Fruit fly (Drosophila melanogaster) whole organism, embryonic: ENCODE data around the gene Nos.

Source experiments
- Asciz ChIP-seq: fragments of 200-800 bp; sonication (Bioruptor generic); optimal IDR thresholded peaks from 2 replicates; lab custom pipeline; 2017; ENCODE audit warnings: missing biosample characterization, mild to moderate bottlenecking, missing genetic modification characterization, missing genetic modification reagents
- CG14441 ChIP-seq: fragments of 200-800 bp; sonication (Bioruptor generic); IDR thresholded peaks from 2 replicates; pipeline ENCODE4 v1.3.6; 2022; ENCODE audit warnings: missing biosample characterization, missing genetic modification characterization
- CG15514 ChIP-seq: fragments of 200-800 bp; sonication (Bioruptor generic); optimal IDR thresholded peaks from 3 replicates; lab custom pipeline; 2017; ENCODE audit warnings: missing biosample characterization, missing genetic modification characterization, mild to moderate bottlenecking, moderate library complexity, missing genetic modification reagents
- CG1832 ChIP-seq: fragments of 200-800 bp; sonication (Bioruptor generic); optimal IDR thresholded peaks from 2 replicates; lab custom pipeline; 2017; ENCODE audit warnings: missing biosample characterization, mild to moderate bottlenecking, missing genetic modification characterization, inconsistent platforms
- CG2712 ChIP-seq: fragments of 200-800 bp; optimal IDR thresholded peaks from 3 replicates; lab custom pipeline; 2019; ENCODE audit warnings: missing biosample characterization, mild to moderate bottlenecking, missing genetic modification characterization, moderate library complexity
- CG34224 ChIP-seq: fragments of 200-800 bp; sonication (Bioruptor generic); IDR thresholded peaks from 3 replicates; pipeline ENCODE4 v1.3.6; 2022; ENCODE audit warnings: missing biosample characterization, missing genetic modification characterization; ENCODE audit not compliant: partially characterized antibody
- CG8290 ChIP-seq, 3 experiments: fragments of 200-800 bp; sonication (Bioruptor generic); optimal IDR thresholded peaks; 2 replicates each; lab custom pipeline; 2016 to 2019; ENCODE audit warnings: missing biosample characterization in 3 of 3, missing genetic modification characterization in 3 of 3, mild to moderate bottlenecking in 2 of 3, moderate library complexity in 1 of 3
- NfI ChIP-seq: fragments of 200-800 bp; sonication (Bioruptor generic); optimal IDR thresholded peaks from 3 replicates; lab custom pipeline; 2018; ENCODE audit warnings: missing biosample characterization, mild to moderate bottlenecking, missing genetic modification characterization, moderate library complexity
- dmrt11E ChIP-seq: fragments of 200-800 bp; sonication (Bioruptor generic); optimal IDR thresholded peaks from 3 replicates; lab custom pipeline; 2018; ENCODE audit warnings: missing biosample characterization, mild to moderate bottlenecking, missing genetic modification characterization, moderate library complexity
- kni ChIP-seq: fragments of 200-800 bp; sonication (Bioruptor generic); optimal IDR thresholded peaks from 3 replicates; lab custom pipeline; 2017; ENCODE audit warnings: mild to moderate bottlenecking, missing biosample characterization, missing genetic modification reagents, missing genetic modification characterization
- pros ChIP-seq: fragments of 200-800 bp; sonication (Bioruptor generic); optimal IDR thresholded peaks from 3 replicates; lab custom pipeline; 2019; ENCODE audit warnings: missing biosample characterization, mild to moderate bottlenecking, missing genetic modification characterization, moderate library complexity
- shn ChIP-seq: fragments of 200-800 bp; sonication (Bioruptor generic); optimal IDR thresholded peaks from 3 replicates; lab custom pipeline; 2016; ENCODE audit warnings: missing biosample characterization, missing genetic modification characterization

- no peak for TF ChIP-seq pros
- TF ChIP-seq CG1832 (GFP tag; lab: Kevin White, UChicago): no peak
- no peak for TF ChIP-seq CG8290 (GFP tag; optimal IDR thresholded peaks at IDR 0.05; lab: Kevin White, UChicago)
- TF ChIP-seq CG8290 (tag; optimal IDR thresholded peaks at IDR 0.05; lab: Kevin White, UChicago): no peak
- TF ChIP-seq NfI (GFP tag; lab: Kevin White, UChicago): no peak
- no peak for TF ChIP-seq dmrt11E (tag; lab: Kevin White, UChicago)
- TF ChIP-seq CG34224 (GFP tag; lab: Robert Waterston, UW): no peak
- TF ChIP-seq kni: no peak
- TF ChIP-seq Asciz: no peak
- no peak for TF ChIP-seq CG2712
- TF ChIP-seq CG14441 (GFP tag; lab: Robert Waterston, UW): no peak
- TF ChIP-seq CG15514: no peak
- no peak for TF ChIP-seq shn (GFP tag; lab: Kevin White, UChicago)
Measured at dm6 chr2L:10845564-10845963, 8.3 kb upstream of the Nos start, which contains the start of the genes CG17139 and CG17140.
